Worm (Caenorhabditis elegans): Measurements from ENCODE around the gene swsn-1.

Gene swsn-1

ce11 chrV:20196671-20197070 lies 52.6 kb downstream of the swsn-1 start, which contains the start of gene ftr-1:
TSS of gene ftr-1 (plus strand) at chrV:20196971.
- TF ChIP-seq lsl-1 (GFP tag; optimal IDR thresholded peaks at IDR 0.05) (peak; percentile 51), K12H6.12 (tag; optimal IDR thresholded peaks at IDR 0.05) (no peak)

ce11 chrV:20195451-20196036 lies 53.7 kb downstream of the swsn-1 start, which contains the start of the genes srh-217 and Y113G7B.28:
TSS of gene srh-217 (minus strand) at chrV:20195551.
TSS of gene Y113G7B.28 (plus strand) at chrV:20195986.
- TF ChIP-seq F52B5.7 (tag; optimal IDR thresholded peaks at IDR 0.05) (no peak), mcd-1 (GFP tag; IDR thresholded peaks at IDR 0.05) (no peak), nhr-179 (tag; optimal IDR thresholded peaks at IDR 0.05) (no peak), Y53G8AR.9 (GFP tag; conservative IDR thresholded peaks at IDR 0.05) (no peak), lin-35 (GFP tag; optimal IDR thresholded peaks at IDR 0.05) (no peak), ceh-40 (GFP tag; IDR thresholded peaks at IDR 0.05) (no peak), Y95B8A.8 (GFP tag; IDR thresholded peaks at IDR 0.05) (no peak), madf-3 (GFP tag; IDR thresholded peaks at IDR 0.05) (no peak), F33H1.4 (GFP tag; IDR thresholded peaks at IDR 0.05) (no peak)

- TF ChIP-seq lir-1 (GFP tag; conservative IDR thresholded peaks at IDR 0.05) (no peak), cebp-2 (GFP tag; IDR thresholded peaks at IDR 0.05) (no peak), mcd-1 (GFP tag; IDR thresholded peaks at IDR 0.05) (no peak), akir-1 (GFP tag; optimal IDR thresholded peaks at IDR 0.05) (no peak), K12H6.12 (tag; optimal IDR thresholded peaks at IDR 0.05) (no peak)
Observed at ce11 chrV:20192102-20192880, 57.0 kb downstream of the swsn-1 start, which contains the start of the genes fbxa-115 and Y113G7B.27. TSS of gene fbxa-115 (minus strand) at chrV:20192152. TSS of gene Y113G7B.27 (plus strand) at chrV:20192830.

Data from whole organism, young adult.